Fruit fly (Drosophila melanogaster): ENCODE measurements around the gene CG4678.

dm6 chrX:16706774-16707173, 10.8 kb downstream of the CG4678 start, which contains the start of gene CG9672:
- TF ChIP-seq Hnf4 (GFP tag; optimal IDR thresholded peaks at IDR 0.05) = no peak
- no peak for TF ChIP-seq br (GFP tag; optimal IDR thresholded peaks at IDR 0.05)
- no peak for TF ChIP-seq dmrt93B (GFP tag; optimal IDR thresholded peaks at IDR 0.05)
- TF ChIP-seq sv (GFP tag; optimal IDR thresholded peaks at IDR 0.05) = no peak
- TF ChIP-seq pan (optimal IDR thresholded peaks at IDR 0.05) = no peak
- peak; percentile 12 for TF ChIP-seq h (GFP tag; optimal IDR thresholded peaks at IDR 0.05)
- TF ChIP-seq Hr83 (GFP tag; optimal IDR thresholded peaks at IDR 0.05; ENCODE audit: poor library complexity, severe bottlenecking) = no peak
- TF ChIP-seq Dif (GFP tag; optimal IDR thresholded peaks at IDR 0.05; ENCODE audit: partially characterized antibody) = no peak
- TF ChIP-seq sage (GFP tag; optimal IDR thresholded peaks at IDR 0.05) = no peak
- TF ChIP-seq GATAd (GFP tag; optimal IDR thresholded peaks at IDR 0.05) = no peak
- TF ChIP-seq lola (GFP tag; optimal IDR thresholded peaks at IDR 0.05) = no peak
- no peak for TF ChIP-seq OdsH (GFP tag; optimal IDR thresholded peaks at IDR 0.05)
- TF ChIP-seq tai (GFP tag; optimal IDR thresholded peaks at IDR 0.05) = no peak
- no peak for TF ChIP-seq CrebA (GFP tag; optimal IDR thresholded peaks at IDR 0.05; ENCODE audit: borderline replicate concordance)

Data from whole organism, wandering third instar larva.